Worm (Caenorhabditis elegans) whole organism, L4/young adult: Measurements from ENCODE around the gene K09E9.7.

Experiments used
- W03F9.2 ChIP-seq: fragments of 150-350 bp; optimal IDR thresholded peaks from 2 replicates; lab custom pipeline; 2014; ENCODE audit warnings: missing biosample characterization, missing genetic modification characterization
- dao-5 ChIP-seq: sonication (generic microtip); optimal IDR thresholded peaks from 2 replicates; lab custom pipeline; 2016; ENCODE audit warnings: missing genotype, missing genetic modification characterization, moderate library complexity, missing compliant biosample characterization
- him-1 ChIP-seq: sonication (generic microtip); optimal IDR thresholded peaks from 2 replicates; lab custom pipeline; 2016; ENCODE audit warnings: missing genotype, missing genetic modification reagents, missing genetic modification characterization, missing compliant biosample characterization

DNA sequence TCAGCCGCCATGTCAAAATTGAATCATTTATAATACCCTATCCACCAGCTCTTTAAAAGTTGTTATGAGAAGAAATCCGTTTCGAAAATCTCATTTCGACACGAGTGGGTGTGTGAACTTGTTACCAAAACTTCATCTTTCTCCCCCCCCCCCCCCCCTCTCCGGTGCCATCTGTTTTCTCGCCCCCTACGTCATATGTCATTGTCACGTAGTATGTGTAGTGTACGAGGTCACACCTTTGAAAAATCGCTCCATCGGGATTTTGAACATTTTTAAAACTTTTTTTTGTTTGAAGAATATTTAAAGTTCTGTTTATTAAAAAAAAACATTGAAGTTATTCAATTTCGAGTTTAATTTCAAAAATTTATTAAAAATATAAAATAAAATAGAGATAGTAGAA lies 12.9 kb upstream of the K09E9.7 start:
- TF ChIP-seq W03F9.2 (no peak), him-1 (tag; lab: Kevin White, UChicago) (no peak), dao-5 (tag; lab: Kevin White, UChicago) (no peak)
